Worm (Caenorhabditis elegans) whole organism, L4/young adult: Measurements from ENCODE around the gene Y49E10.27.
"Not testable (repeated sequence)": the region's sequence is repeated elsewhere in the genome, so short reads cannot be mapped to it uniquely, and the experiment has no call there.

ENCODE experiments used
- W03F9.2 ChIP-seq: fragments of 150-350 bp; optimal IDR thresholded peaks from 2 replicates; lab custom pipeline; 2014; ENCODE audit warnings: missing biosample characterization, missing genetic modification characterization
- dao-5 ChIP-seq: sonication (generic microtip); optimal IDR thresholded peaks from 2 replicates; lab custom pipeline; 2016; ENCODE audit warnings: missing genotype, missing genetic modification characterization, moderate library complexity, missing compliant biosample characterization
- him-1 ChIP-seq: sonication (generic microtip); optimal IDR thresholded peaks from 2 replicates; lab custom pipeline; 2016; ENCODE audit warnings: missing genotype, missing genetic modification reagents, missing genetic modification characterization, missing compliant biosample characterization

DNA sequence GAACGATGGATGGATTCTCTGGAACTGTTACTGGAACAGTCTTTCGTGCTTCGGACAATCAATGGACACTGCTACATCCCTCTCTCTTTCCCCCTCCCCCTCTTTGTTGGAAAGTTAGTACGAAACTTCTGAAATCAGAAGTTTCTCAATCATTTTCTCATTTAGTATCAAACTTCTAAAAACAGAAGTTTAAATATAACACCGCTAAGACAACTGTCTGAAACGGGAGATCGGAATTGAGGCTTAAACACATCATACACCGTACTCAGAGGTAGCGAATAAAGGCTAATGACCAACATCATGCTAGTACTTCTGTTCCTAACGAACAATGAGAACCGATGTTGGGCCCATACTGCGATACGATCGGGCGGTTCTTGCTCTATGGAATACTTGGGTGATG, 47.6 kb upstream of the Y49E10.27 start, which contains the start of gene Y49E10.30:
- TF ChIP-seq him-1; W03F9.2 (tag; lab: Kevin White, UChicago); dao-5 (tag; lab: Kevin White, UChicago): not testable (repeated sequence)
